Fruit fly (Drosophila melanogaster) whole organism, wandering third instar larva: ENCODE measurements around the gene CG13031.

ENCODE experiments used
- Dfd ChIP-seq: fragments of >200 bp; optimal IDR thresholded peaks from 2 replicates; lab custom pipeline; 2017; ENCODE audit warnings: missing biosample characterization, missing genetic modification characterization
- br ChIP-seq: fragments of 200-800 bp; sonication (Bioruptor generic); optimal IDR thresholded peaks from 2 replicates; lab custom pipeline; 2016; ENCODE audit warnings: missing biosample characterization, missing genetic modification characterization
- ey ChIP-seq: fragments of 200-800 bp; sonication (Bioruptor generic); optimal IDR thresholded peaks from 2 replicates; lab custom pipeline; 2016; ENCODE audit warnings: missing biosample characterization, missing genetic modification characterization
- fru ChIP-seq: fragments of 200-800 bp; sonication (Bioruptor generic); optimal IDR thresholded peaks from 3 replicates; lab custom pipeline; 2016; ENCODE audit warnings: missing biosample characterization, mild to moderate bottlenecking, missing genetic modification characterization
- psq ChIP-seq: fragments of 200-800 bp; sonication (Bioruptor generic); optimal IDR thresholded peaks from 3 replicates; lab custom pipeline; 2017; ENCODE audit warnings: missing biosample characterization, mild to moderate bottlenecking, missing genetic modification characterization, moderate library complexity
- sage ChIP-seq: fragments of 200-800 bp; sonication (Bioruptor generic); optimal IDR thresholded peaks from 2 replicates; lab custom pipeline; 2016; ENCODE audit warnings: missing biosample characterization, mild to moderate bottlenecking, missing genetic modification characterization

DNA sequence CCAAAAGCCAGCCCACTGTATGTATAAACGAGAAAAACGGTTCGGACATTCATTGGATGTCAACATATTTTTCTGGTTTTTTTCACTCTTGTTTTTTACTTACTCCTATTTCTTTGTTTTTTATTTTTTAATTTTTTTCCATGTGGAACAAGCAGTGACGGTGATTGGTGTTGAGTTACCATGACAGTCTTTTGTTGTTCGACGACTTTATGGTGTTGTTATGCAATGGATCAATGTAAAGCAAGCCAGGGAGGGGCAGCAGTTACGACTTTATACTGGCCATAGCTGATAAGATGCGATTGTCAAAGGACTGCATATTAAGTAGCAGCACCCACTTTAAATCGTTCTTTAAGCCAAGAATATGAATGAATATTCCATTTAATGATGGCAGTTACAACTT, 35.2 kb upstream of the CG13031 start:
- no peak for TF ChIP-seq ey (GFP tag; lab: Kevin White, UChicago)
- TF ChIP-seq psq (GFP tag; lab: Kevin White, UChicago) = no peak
- no peak for TF ChIP-seq br (GFP tag; lab: Kevin White, UChicago)
- TF ChIP-seq fru (GFP tag; lab: Kevin White, UChicago) = no peak
- no peak for TF ChIP-seq sage (GFP tag; lab: Kevin White, UChicago)
- TF ChIP-seq Dfd (GFP tag; lab: Kevin White, UChicago) = no peak
